Worm (Caenorhabditis elegans): ENCODE results near the gene srp-6.

DNA sequence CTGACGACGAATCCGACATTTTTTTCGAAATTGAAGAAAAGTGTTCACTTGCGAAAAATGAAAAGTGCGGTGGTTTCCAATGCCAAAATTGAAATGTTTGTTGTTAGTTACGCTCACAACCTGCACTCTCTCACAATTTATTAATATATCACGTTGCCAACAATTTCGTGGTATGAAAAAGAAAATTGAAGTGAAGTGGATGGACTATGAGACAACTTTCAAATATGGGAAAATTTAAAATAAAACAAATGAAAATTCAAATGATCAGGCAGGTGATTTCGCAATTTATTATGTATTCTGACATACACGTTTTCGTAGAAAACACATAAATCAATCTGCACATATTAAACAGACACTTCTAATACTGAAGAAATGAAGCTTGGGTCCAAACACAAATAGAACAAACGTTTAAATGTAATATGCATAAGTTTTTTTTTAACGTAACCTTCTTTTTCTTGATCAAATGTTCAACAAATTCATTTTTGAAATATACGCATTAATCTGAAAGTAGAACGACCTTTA, at the start of gene srp-6:
- TF ChIP-seq ztf-23 (GFP tag; IDR thresholded peaks at IDR 0.05) (no peak), T22C8.4 (GFP tag; IDR thresholded peaks at IDR 0.05) (no peak)
